Fruit fly (Drosophila melanogaster) whole organism, embryonic: ENCODE measurements around the gene Lst8.

Source experiments
- BtbVII ChIP-seq: fragments of 200-800 bp; sonication (Bioruptor generic); optimal IDR thresholded peaks from 3 replicates; lab custom pipeline; 2017; ENCODE audit warnings: missing biosample characterization, mild to moderate bottlenecking, missing genetic modification characterization
- CG10654 ChIP-seq: fragments of 200-800 bp; sonication (Bioruptor generic); optimal IDR thresholded peaks from 2 replicates; lab custom pipeline; 2016; ENCODE audit warnings: missing biosample characterization, missing genetic modification characterization
- CG11504 ChIP-seq: fragments of 200-800 bp; sonication (Bioruptor generic); optimal IDR thresholded peaks from 3 replicates; lab custom pipeline; 2019; ENCODE audit warnings: missing biosample characterization, mild to moderate bottlenecking, missing genetic modification characterization, moderate library complexity
- CG13296 ChIP-seq: fragments of 200-800 bp; sonication (Bioruptor generic); optimal IDR thresholded peaks from 3 replicates; lab custom pipeline; 2018; ENCODE audit warnings: missing biosample characterization, mild to moderate bottlenecking, missing genetic modification characterization
- CG14441 ChIP-seq: fragments of 200-800 bp; sonication (Bioruptor generic); IDR thresholded peaks from 2 replicates; pipeline ENCODE4 v1.3.6; 2022; ENCODE audit warnings: missing biosample characterization, missing genetic modification characterization
- CG15514 ChIP-seq: fragments of 200-800 bp; sonication (Bioruptor generic); optimal IDR thresholded peaks from 3 replicates; lab custom pipeline; 2017; ENCODE audit warnings: missing biosample characterization, missing genetic modification characterization, mild to moderate bottlenecking, moderate library complexity, missing genetic modification reagents
- CG15601 ChIP-seq: fragments of 200-800 bp; sonication (Bioruptor generic); optimal IDR thresholded peaks from 3 replicates; lab custom pipeline; 2019; ENCODE audit warnings: missing biosample characterization, mild to moderate bottlenecking, missing genetic modification characterization, moderate library complexity
- CG18599 ChIP-seq: fragments of 200-800 bp; sonication (Bioruptor generic); optimal IDR thresholded peaks from 3 replicates; lab custom pipeline; 2017; ENCODE audit warnings: missing biosample characterization, missing genetic modification characterization, mild to moderate bottlenecking, moderate library complexity, missing genetic modification reagents
- CG18764 ChIP-seq: fragments of 200-800 bp; sonication (Bioruptor generic); optimal IDR thresholded peaks from 3 replicates; lab custom pipeline; 2016; ENCODE audit warnings: missing biosample characterization, missing genetic modification characterization
- CG2712 ChIP-seq: fragments of 200-800 bp; optimal IDR thresholded peaks from 3 replicates; lab custom pipeline; 2019; ENCODE audit warnings: missing biosample characterization, mild to moderate bottlenecking, missing genetic modification characterization, moderate library complexity
- CG31224 ChIP-seq: fragments of 200-800 bp; sonication (Bioruptor generic); IDR thresholded peaks from 2 replicates; pipeline ENCODE4 v1.3.6; 2022; ENCODE audit warnings: missing biosample characterization, missing genetic modification characterization
- CG32767 ChIP-seq: fragments of 200-800 bp; sonication (Bioruptor generic); IDR thresholded peaks from 2 replicates; pipeline ENCODE4 v1.3.6; 2022; ENCODE audit warnings: missing biosample characterization, missing genetic modification characterization
- CG3995 ChIP-seq: fragments of 200-800 bp; sonication (Bioruptor generic); optimal IDR thresholded peaks from 3 replicates; lab custom pipeline; 2016; ENCODE audit warnings: missing biosample characterization, missing genetic modification characterization
- CG43689 ChIP-seq: fragments of 200-800 bp; sonication (Bioruptor generic); IDR thresholded peaks from 2 replicates; pipeline ENCODE4 v1.3.6; 2022; ENCODE audit warnings: missing biosample characterization, missing genetic modification characterization
- CG4617 ChIP-seq: fragments of 200-800 bp; sonication (Bioruptor generic); optimal IDR thresholded peaks from 3 replicates; lab custom pipeline; 2016; ENCODE audit warnings: missing biosample characterization, missing genetic modification characterization, borderline replicate concordance
- CG6254 ChIP-seq: fragments of 200-800 bp; sonication (Bioruptor generic); optimal IDR thresholded peaks from 3 replicates; lab custom pipeline; 2017; ENCODE audit warnings: mild to moderate bottlenecking, missing biosample characterization, missing genetic modification reagents, missing genetic modification characterization
- CG6854 ChIP-seq: fragments of 200-800 bp; sonication (Bioruptor generic); optimal IDR thresholded peaks from 3 replicates; lab custom pipeline; 2017; ENCODE audit warnings: missing biosample characterization, mild to moderate bottlenecking, missing genetic modification characterization
- CG7987 ChIP-seq: fragments of 200-800 bp; sonication (Bioruptor generic); optimal IDR thresholded peaks from 2 replicates; lab custom pipeline; 2018; ENCODE audit warnings: missing biosample characterization, mild to moderate bottlenecking, missing genetic modification characterization, moderate library complexity
- CG8290 ChIP-seq, 3 experiments: fragments of 200-800 bp; sonication (Bioruptor generic); optimal IDR thresholded peaks; 2 replicates each; lab custom pipeline; 2016 to 2019; ENCODE audit warnings: missing biosample characterization in 3 of 3, missing genetic modification characterization in 3 of 3, mild to moderate bottlenecking in 2 of 3, moderate library complexity in 1 of 3
- CG8765 ChIP-seq: fragments of 200-800 bp; sonication (Bioruptor generic); IDR thresholded peaks from 2 replicates; pipeline ENCODE4 v1.3.6; 2022; ENCODE audit warnings: missing biosample characterization, missing genetic modification characterization
- CG9876 ChIP-seq: fragments of 200-800 bp; sonication (Bioruptor generic); optimal IDR thresholded peaks from 2 replicates; lab custom pipeline; 2016; ENCODE audit warnings: missing biosample characterization, missing genetic modification characterization
- Doc2 ChIP-seq: fragments of 200-800 bp; sonication (Bioruptor generic); IDR thresholded peaks from 2 replicates; pipeline ENCODE4 v1.3.6; 2022; ENCODE audit warnings: missing biosample characterization, missing genetic modification characterization
- Drgx ChIP-seq: fragments of 200-800 bp; sonication (Bioruptor generic); IDR thresholded peaks from 2 replicates; pipeline ENCODE4 v1.3.6; 2022; ENCODE audit warnings: missing biosample characterization, missing genetic modification characterization
- Ets97D ChIP-seq: fragments of 200-800 bp; sonication (Bioruptor generic); optimal IDR thresholded peaks from 3 replicates; lab custom pipeline; 2016; ENCODE audit warnings: missing biosample characterization, missing genetic modification characterization
- Hey ChIP-seq: fragments of 200-800 bp; sonication (Bioruptor generic); optimal IDR thresholded peaks from 3 replicates; lab custom pipeline; 2018; ENCODE audit warnings: missing biosample characterization, mild to moderate bottlenecking, missing genetic modification characterization
- Hr51 ChIP-seq, 2 experiments: fragments of 200-800 bp; sonication (Bioruptor generic); optimal IDR thresholded peaks; 2 replicates in 1 of 2; 3 replicates in 1 of 2; lab custom pipeline; 2016 to 2018; ENCODE audit warnings: missing biosample characterization in 2 of 2, missing genetic modification characterization in 2 of 2, mild to moderate bottlenecking in 1 of 2, moderate library complexity in 1 of 2
- Hr78 ChIP-seq, 2 experiments: fragments of 200-800 bp in 1 of 2; fragments of >200 bp in 1 of 2; sonication (Bioruptor generic) in 1 of 2; optimal IDR thresholded peaks; 2 replicates each; lab custom pipeline; 2017 to 2019; ENCODE audit warnings: missing biosample characterization in 2 of 2, missing genetic modification characterization in 2 of 2, mild to moderate bottlenecking in 1 of 2, moderate library complexity in 1 of 2
- Pdp1 ChIP-seq, 2 experiments: fragments of 200-800 bp; sonication (Bioruptor generic); optimal IDR thresholded peaks; 3 replicates each; lab custom pipeline; 2016; ENCODE audit warnings: missing biosample characterization in 2 of 2, missing genetic modification characterization in 2 of 2, mild to moderate bottlenecking in 1 of 2, moderate library complexity in 1 of 2
- Poxn ChIP-seq: fragments of 200-800 bp; sonication (Bioruptor generic); IDR thresholded peaks from 2 replicates; pipeline ENCODE4 v1.3.6; 2022; ENCODE audit warnings: missing biosample characterization, missing genetic modification characterization
- Ravus ChIP-seq: fragments of 200-800 bp; sonication (Bioruptor generic); IDR thresholded peaks from 2 replicates; pipeline ENCODE4 v1.3.6; 2022; ENCODE audit warnings: missing biosample characterization, missing genetic modification characterization
- Ssrp ChIP-seq: fragments of 200-800 bp; sonication (Bioruptor generic); optimal IDR thresholded peaks from 2 replicates; lab custom pipeline; 2018; ENCODE audit warnings: missing biosample characterization, mild to moderate bottlenecking, missing genetic modification characterization, moderate library complexity
- ara ChIP-seq: fragments of 200-800 bp; sonication (Bioruptor generic); IDR thresholded peaks from 2 replicates; pipeline ENCODE4 v1.3.6; 2022; ENCODE audit warnings: missing biosample characterization, missing genetic modification characterization
- bab2 ChIP-seq: fragments of 200-800 bp; sonication (Bioruptor generic); optimal IDR thresholded peaks from 2 replicates; lab custom pipeline; 2016; ENCODE audit warnings: missing biosample characterization, missing genetic modification characterization
- grn ChIP-seq: fragments of 200-800 bp; sonication (Bioruptor generic); optimal IDR thresholded peaks from 3 replicates; lab custom pipeline; 2017; ENCODE audit warnings: missing biosample characterization, missing genetic modification characterization
- jing ChIP-seq: fragments of 200-800 bp; sonication (Bioruptor generic); optimal IDR thresholded peaks from 2 replicates; lab custom pipeline; 2018; ENCODE audit warnings: missing biosample characterization, mild to moderate bottlenecking, missing genetic modification characterization
- kah ChIP-seq: fragments of 200-800 bp; sonication (Bioruptor generic); optimal IDR thresholded peaks from 2 replicates; lab custom pipeline; 2018; ENCODE audit warnings: missing biosample characterization, mild to moderate bottlenecking, missing genetic modification characterization
- maf-S ChIP-seq: fragments of 200-800 bp; sonication (Bioruptor generic); optimal IDR thresholded peaks from 2 replicates; lab custom pipeline; 2016; ENCODE audit warnings: missing biosample characterization, missing genetic modification characterization
- mirr ChIP-seq: fragments of 200-800 bp; sonication (Bioruptor generic); optimal IDR thresholded peaks from 3 replicates; lab custom pipeline; 2018; ENCODE audit warnings: missing biosample characterization, mild to moderate bottlenecking, missing genetic modification characterization
- nerfin-2 ChIP-seq: fragments of 200-800 bp; sonication (Bioruptor generic); IDR thresholded peaks from 2 replicates; pipeline ENCODE4 v1.3.6; 2022; ENCODE audit warnings: missing biosample characterization, missing genetic modification characterization; ENCODE audit not compliant: partially characterized antibody
- peb ChIP-seq: fragments of 200-800 bp; sonication (Bioruptor generic); IDR thresholded peaks from 2 replicates; pipeline ENCODE4 v1.3.6; 2022; ENCODE audit warnings: missing biosample characterization, missing genetic modification characterization
- pros ChIP-seq: fragments of 200-800 bp; sonication (Bioruptor generic); optimal IDR thresholded peaks from 3 replicates; lab custom pipeline; 2019; ENCODE audit warnings: missing biosample characterization, mild to moderate bottlenecking, missing genetic modification characterization, moderate library complexity
- ro ChIP-seq: fragments of 200-800 bp; sonication (Bioruptor generic); IDR thresholded peaks from 2 replicates; pipeline ENCODE4 v1.3.6; 2022; ENCODE audit warnings: missing biosample characterization, missing genetic modification characterization
- sc ChIP-seq, 3 experiments: fragments of >200 bp in 2 of 3; fragments of 200-800 bp in 1 of 3; sonication (Bioruptor generic) in 1 of 3; optimal IDR thresholded peaks; 2 replicates in 2 of 3; 3 replicates in 1 of 3; lab custom pipeline; 2017; ENCODE audit warnings: mild to moderate bottlenecking in 1 of 3, missing biosample characterization in 1 of 3, missing genetic modification characterization in 1 of 3, missing genetic modification reagents in 1 of 3
- shn ChIP-seq: fragments of 200-800 bp; sonication (Bioruptor generic); optimal IDR thresholded peaks from 3 replicates; lab custom pipeline; 2016; ENCODE audit warnings: missing biosample characterization, missing genetic modification characterization
- sim ChIP-seq: fragments of 200-800 bp; sonication (Bioruptor generic); IDR thresholded peaks from 2 replicates; pipeline ENCODE4 v1.3.6; 2022; ENCODE audit warnings: missing biosample characterization, missing genetic modification characterization
- sob ChIP-seq: fragments of 200-800 bp; sonication (Bioruptor generic); IDR thresholded peaks from 2 replicates; pipeline ENCODE4 v1.3.6; 2022; ENCODE audit warnings: missing biosample characterization, missing genetic modification characterization
- sr ChIP-seq: fragments of 200-800 bp; sonication (Bioruptor generic); IDR thresholded peaks from 3 replicates; pipeline ENCODE4 v1.3.6; 2022; ENCODE audit warnings: missing biosample characterization, missing genetic modification characterization
- tup ChIP-seq: fragments of 200-800 bp; sonication (Bioruptor generic); optimal IDR thresholded peaks from 2 replicates; lab custom pipeline; 2016; ENCODE audit warnings: missing biosample characterization, mild to moderate bottlenecking, missing genetic modification characterization, moderate library complexity
- tx ChIP-seq: fragments of 200-800 bp; sonication (Bioruptor generic); optimal IDR thresholded peaks from 2 replicates; lab custom pipeline; 2016; ENCODE audit warnings: missing biosample characterization, missing genetic modification characterization

The Lst8 gene

dm6 chrX:9652006-9652405 lies 46.2 kb upstream of the Lst8 start (continued):
- TF ChIP-seq CG18599 (peak; percentile 25), CG4617 (no peak), jing (peak; percentile 35), Doc2 (GFP tag; lab: Robert Waterston, UW) (no peak), Ravus (no peak), CG6854 (GFP tag; lab: Kevin White, UChicago) (no peak), sc (optimal IDR thresholded peaks at IDR 0.05; lab: Kevin White, UChicago) (no peak), sc (GFP tag; optimal IDR thresholded peaks at IDR 0.05; lab: Kevin White, UChicago) (no peak), BtbVII (no peak), maf-S (GFP tag; lab: Kevin White, UChicago) (no peak), CG9876 (no peak), CG2712 (tag; lab: Kevin White, UChicago) (peak; percentile 61), Ssrp (tag; lab: Kevin White, UChicago) (peak; percentile 65), Hey (no peak), CG15601 (tag; lab: Kevin White, UChicago) (peak; percentile 44), tup (GFP tag; lab: Kevin White, UChicago) (no peak), CG6254 (no peak), ara (no peak; the same call in 1 of the 2 replicates), Pdp1 (GFP tag; optimal IDR thresholded peaks at IDR 0.05; lab: Kevin White, UChicago) (no peak), CG10654 (peak; percentile 24), Hr51 (GFP tag; optimal IDR thresholded peaks at IDR 0.05; lab: Kevin White, UChicago) (peak in 1 of 2 experiments; percentile 63), grn (GFP tag; lab: Kevin White, UChicago) (no peak), bab2 (GFP tag; lab: Kevin White, UChicago) (no peak), Ets97D (GFP tag; lab: Kevin White, UChicago) (no peak), CG11504 (peak; percentile 80), nerfin-2 (GFP tag; lab: Robert Waterston, UW) (no peak), CG3995 (GFP tag; lab: Kevin White, UChicago) (no peak), CG15514 (no peak), CG43689 (GFP tag; lab: Robert Waterston, UW) (no peak), CG8290 (GFP tag; optimal IDR thresholded peaks at IDR 0.05; lab: Kevin White, UChicago) (no peak), CG8290 (tag; optimal IDR thresholded peaks at IDR 0.05; lab: Kevin White, UChicago) (no peak), Drgx (GFP tag; lab: Robert Waterston, UW) (0 out of 2 replicates have a peak, but pooled peaks have one; percentile 21), CG7987 (GFP tag; lab: Kevin White, UChicago) (no peak), CG14441 (GFP tag; lab: Robert Waterston, UW) (peak; percentile 58)
- TF ChIP-seq, all 482 proteins: peak for 207

- peak; percentile 94 for TF ChIP-seq sob (GFP tag; lab: Robert Waterston, UW)
- peak; percentile 94 for TF ChIP-seq CG32767
- TF ChIP-seq peb (GFP tag; lab: Robert Waterston, UW): peak; percentile 95
- peak; percentile 81 for TF ChIP-seq CG13296 (GFP tag; lab: Kevin White, UChicago)
- no peak for TF ChIP-seq mirr (GFP tag; lab: Kevin White, UChicago)
- TF ChIP-seq shn (GFP tag; lab: Kevin White, UChicago): peak; percentile 95
- TF ChIP-seq Hr78 (GFP tag; optimal IDR thresholded peaks at IDR 0.05; lab: Kevin White, UChicago): peak in 1 of 2 experiments; percentile 90
- TF ChIP-seq CG18764: peak; percentile 88
- TF ChIP-seq sr (GFP tag; lab: Robert Waterston, UW): peak; percentile 92
- peak; percentile 97 for TF ChIP-seq sim (GFP tag; lab: Robert Waterston, UW)
- TF ChIP-seq pros (GFP tag; lab: Kevin White, UChicago): peak; percentile 8
- TF ChIP-seq CG31224 (GFP tag; lab: Robert Waterston, UW): peak; percentile 72
- peak; percentile 88 for TF ChIP-seq ro (GFP tag; lab: Robert Waterston, UW)
- TF ChIP-seq Poxn (GFP tag; lab: Robert Waterston, UW): peak; percentile 52; the same call in 1 of the 2 replicates
- peak; percentile 94 for TF ChIP-seq maf-S (GFP tag; lab: Kevin White, UChicago)
- TF ChIP-seq kah (GFP tag; lab: Kevin White, UChicago): peak; percentile 86
- TF ChIP-seq CG8765: peak; percentile 89
- peak; percentile 91 to 92 for TF ChIP-seq Pdp1 (GFP tag; optimal IDR thresholded peaks at IDR 0.05; lab: Kevin White, UChicago)
- peak; percentile 92 for TF ChIP-seq tx
Measured at dm6 chrX:9650757-9651594, 45.2 kb upstream of the Lst8 start.
